Fruit fly (Drosophila melanogaster) Kc167 (cell line): ENCODE results near the gene betaCOP.

ENCODE experiments used
- h ChIP-seq: fragments of >200 bp; optimal IDR thresholded peaks from 3 replicates; lab custom pipeline; 2018; ENCODE audit warnings: missing external identifiers
- psq ChIP-seq: fragments of >200 bp; optimal IDR thresholded peaks from 2 replicates; lab custom pipeline; 2017; ENCODE audit warnings: missing external identifiers
- ttk ChIP-seq: sonication (Bioruptor generic); optimal IDR thresholded peaks from 2 replicates; lab custom pipeline; 2017; ENCODE audit warnings: missing external identifiers

DNA sequence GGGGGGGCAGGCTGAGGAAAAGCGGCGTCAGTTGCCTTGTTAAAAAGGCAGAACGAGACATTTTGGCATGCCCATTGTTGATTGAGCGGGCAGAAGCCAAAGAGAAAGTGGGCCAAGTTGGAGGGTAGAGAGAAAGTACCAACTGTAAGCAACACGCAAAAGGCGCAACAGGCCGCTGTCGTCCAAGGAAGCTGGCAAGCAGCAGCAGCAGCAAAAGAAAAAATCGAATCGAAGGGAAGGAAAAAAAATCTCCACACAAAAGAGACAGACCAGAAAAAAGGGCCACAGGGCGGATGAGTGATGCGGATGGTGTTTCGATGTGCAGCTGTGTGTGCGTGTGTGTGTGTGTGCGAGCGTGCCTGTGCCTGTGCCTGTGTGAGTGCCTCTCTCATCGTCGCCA, 37.4 kb downstream of the betaCOP start:
- no peak for TF ChIP-seq h
- TF ChIP-seq psq (lab: Kevin White, UChicago), result no peak
- no peak for TF ChIP-seq ttk (lab: Kevin White, UChicago)
